Worm (Caenorhabditis elegans) whole organism, L4 larva: Measurements from ENCODE around the gene metl-9.

Experiments
- D1046.2 ChIP-seq: fragments of 200-800 bp; sonication (Bioruptor generic); IDR thresholded peaks from 2 replicates; pipeline ENCODE4 v1.3.6; 2022; ENCODE audit warnings: missing genetic modification characterization, missing compliant biosample characterization
- F44E2.7 ChIP-seq: fragments of 200-800 bp; sonication (Bioruptor generic); IDR thresholded peaks from 2 replicates; pipeline ENCODE4 v2.1.2; 2022; ENCODE audit warnings: missing genetic modification characterization, missing compliant biosample characterization
- F49E8.2 ChIP-seq: sonication (generic microtip); optimal IDR thresholded peaks from 2 replicates; lab custom pipeline; 2016; ENCODE audit warnings: missing compliant biosample characterization, mild to moderate bottlenecking, missing genetic modification characterization, borderline replicate concordance
- R02D3.7 ChIP-seq: fragments of 150-350 bp; sonication (generic microtip); optimal IDR thresholded peaks from 3 replicates; lab custom pipeline; 2014; ENCODE audit warnings: missing biosample characterization, missing genetic modification characterization
- T20F7.1 ChIP-seq: fragments of 200-800 bp; sonication (Bioruptor generic); optimal IDR thresholded peaks from 2 replicates; lab custom pipeline; 2018; ENCODE audit warnings: mild to moderate bottlenecking, missing genetic modification characterization, missing compliant biosample characterization
- T26A8.4 ChIP-seq: fragments of 200-800 bp; sonication (Bioruptor generic); IDR thresholded peaks from 2 replicates; pipeline ENCODE4 v1.3.6; 2022; ENCODE audit warnings: missing genetic modification characterization, missing compliant biosample characterization
- ZK337.2 ChIP-seq: fragments of 200-800 bp; sonication (Bioruptor generic); IDR thresholded peaks from 2 replicates; pipeline ENCODE4 v1.3.6; 2022; ENCODE audit warnings: missing genetic modification reagents, missing genetic modification characterization, missing compliant biosample characterization
- ZK546.5 ChIP-seq, 2 experiments: sonication (generic microtip); optimal IDR thresholded peaks; 2 replicates each; lab custom pipeline; 2017; ENCODE audit warnings: missing biosample characterization in 2 of 2, missing genetic modification characterization in 2 of 2
- aly-2 ChIP-seq: sonication (generic microtip); optimal IDR thresholded peaks from 2 replicates; lab custom pipeline; 2018; ENCODE audit warnings: missing biosample characterization, missing genetic modification characterization
- ama-1 ChIP-seq: fragments of 150-350 bp; optimal IDR thresholded peaks from 2 replicates; lab custom pipeline; 2014; ENCODE audit warnings: inconsistent platforms, mixed read lengths
- ceh-20 ChIP-seq: fragments of 200-800 bp; sonication (Bioruptor generic); IDR thresholded peaks from 2 replicates; pipeline ENCODE4 v1.3.6; 2022; ENCODE audit warnings: missing genetic modification reagents, missing genetic modification characterization, missing compliant biosample characterization
- ceh-28 ChIP-seq: fragments of 150-350 bp; optimal IDR thresholded peaks from 2 replicates; lab custom pipeline; 2014; ENCODE audit warnings: missing biosample characterization, missing genetic modification reagents, missing genetic modification characterization
- ceh-32 ChIP-seq: sonication (generic microtip); optimal IDR thresholded peaks from 2 replicates; lab custom pipeline; 2016; ENCODE audit warnings: mild to moderate bottlenecking, missing genetic modification characterization, missing compliant biosample characterization; ENCODE audit not compliant: poor library complexity
- ceh-44 ChIP-seq: fragments of 200-800 bp; sonication (Bioruptor generic); IDR thresholded peaks from 2 replicates; pipeline ENCODE4 v1.3.6; 2022; ENCODE audit warnings: missing genetic modification reagents, missing genetic modification characterization, missing compliant biosample characterization
- ces-1 ChIP-seq: fragments of 150-350 bp; sonication (generic microtip); optimal IDR thresholded peaks from 4 replicates; lab custom pipeline; 2014; ENCODE audit warnings: missing biosample characterization, missing genetic modification reagents, missing genetic modification characterization
- daf-12 ChIP-seq: fragments of 150-350 bp; optimal IDR thresholded peaks from 2 replicates; lab custom pipeline; 2014; ENCODE audit warnings: missing biosample characterization, missing genetic modification reagents, missing genetic modification characterization
- daf-19 ChIP-seq: fragments of 200-800 bp; sonication (Bioruptor generic); conservative IDR thresholded peaks from 2 replicates; pipeline ENCODE4 v1.3.6; 2022; ENCODE audit warnings: missing genetic modification characterization, missing compliant biosample characterization
- dmd-8 ChIP-seq: fragments of 200-800 bp; sonication (Bioruptor generic); IDR thresholded peaks from 2 replicates; pipeline ENCODE4 v1.3.6; 2022; ENCODE audit warnings: missing genetic modification characterization, missing compliant biosample characterization
- dpl-1 ChIP-seq: fragments of 150-350 bp; optimal IDR thresholded peaks from 2 replicates; lab custom pipeline; 2014; ENCODE audit warnings: missing biosample characterization, missing genetic modification reagents, missing genetic modification characterization
- duxl-1 ChIP-seq: sonication (generic microtip); optimal IDR thresholded peaks from 2 replicates; lab custom pipeline; 2016; ENCODE audit warnings: mild to moderate bottlenecking, missing genetic modification characterization, moderate library complexity, missing compliant biosample characterization; ENCODE audit not compliant: poor library complexity
- dve-1 ChIP-seq: sonication (generic microtip); optimal IDR thresholded peaks from 2 replicates; lab custom pipeline; 2017; ENCODE audit warnings: antibody characterized with exemption, mild to moderate bottlenecking, missing genetic modification characterization, missing compliant biosample characterization; ENCODE audit not compliant: insufficient read depth
- egl-43 ChIP-seq: fragments of 200-800 bp; sonication (Bioruptor generic); IDR thresholded peaks from 2 replicates; pipeline ENCODE4 v1.3.6; 2022; ENCODE audit warnings: missing genetic modification reagents, missing genetic modification characterization, missing compliant biosample characterization
- fkh-10 ChIP-seq: fragments of 150-350 bp; optimal IDR thresholded peaks from 2 replicates; lab custom pipeline; 2014; ENCODE audit warnings: missing biosample characterization, missing genetic modification reagents, missing genetic modification characterization
- gei-8 ChIP-seq: fragments of 200-800 bp; sonication (Bioruptor generic); optimal IDR thresholded peaks from 2 replicates; lab custom pipeline; 2018; ENCODE audit warnings: mild to moderate bottlenecking, missing genetic modification characterization, missing compliant biosample characterization
- hif-1 ChIP-seq, 2 experiments: sonication (generic microtip); optimal IDR thresholded peaks; 2 replicates each; lab custom pipeline; 2016 to 2017; ENCODE audit warnings: missing compliant biosample characterization in 2 of 2, missing genetic modification characterization in 2 of 2, missing genetic modification reagents in 2 of 2, missing genotype in 2 of 2, mild to moderate bottlenecking in 1 of 2
- hlh-11 ChIP-seq: fragments of 200-800 bp; sonication (Bioruptor generic); optimal IDR thresholded peaks from 2 replicates; lab custom pipeline; 2018; ENCODE audit warnings: mild to moderate bottlenecking, missing genetic modification characterization, missing compliant biosample characterization
- hlh-30 ChIP-seq: sonication (generic microtip); optimal IDR thresholded peaks from 2 replicates; lab custom pipeline; 2017; ENCODE audit warnings: antibody characterized with exemption, mild to moderate bottlenecking, missing genetic modification characterization, missing compliant biosample characterization; ENCODE audit not compliant: insufficient read depth
- jun-1 ChIP-seq: fragments of 150-350 bp; optimal IDR thresholded peaks from 2 replicates; lab custom pipeline; 2014; ENCODE audit warnings: missing biosample characterization, missing genetic modification reagents, missing genetic modification characterization
- lim-7 ChIP-seq: fragments of 200-800 bp; sonication (Bioruptor generic); IDR thresholded peaks from 2 replicates; pipeline ENCODE4 v1.3.6; 2022; ENCODE audit warnings: missing genetic modification characterization, missing compliant biosample characterization
- lin-1 ChIP-seq: fragments of 200-800 bp; sonication (Bioruptor generic); IDR thresholded peaks from 2 replicates; pipeline ENCODE4 v1.3.6; 2022; ENCODE audit warnings: missing genetic modification reagents, missing genetic modification characterization, missing compliant biosample characterization
- lin-13 ChIP-seq: fragments of 150-350 bp; optimal IDR thresholded peaks from 2 replicates; lab custom pipeline; 2014; ENCODE audit warnings: missing biosample characterization, missing genetic modification reagents, missing genetic modification characterization
- lin-38 ChIP-seq: fragments of 200-800 bp; sonication (Bioruptor generic); IDR thresholded peaks from 2 replicates; pipeline ENCODE4 v1.3.6; 2022; ENCODE audit warnings: missing genetic modification reagents, missing genetic modification characterization, missing compliant biosample characterization
- lsy-2 ChIP-seq, 2 experiments: fragments of 150-350 bp in 1 of 2; sonication (generic microtip) in 1 of 2; optimal IDR thresholded peaks; 2 replicates each; lab custom pipeline; 2014 to 2017; ENCODE audit warnings: missing biosample characterization in 2 of 2, missing genetic modification characterization in 2 of 2
- mxl-2 ChIP-seq: fragments of 200-800 bp; sonication (Bioruptor generic); conservative IDR thresholded peaks from 2 replicates; pipeline ENCODE4 v1.3.6; 2022; ENCODE audit warnings: missing genetic modification reagents, missing genetic modification characterization, missing compliant biosample characterization
- mxl-3 ChIP-seq: fragments of 200-800 bp; sonication (Bioruptor generic); optimal IDR thresholded peaks from 2 replicates; lab custom pipeline; 2018; ENCODE audit warnings: mild to moderate bottlenecking, missing genetic modification characterization, missing compliant biosample characterization
- nhr-11 ChIP-seq: fragments of 150-350 bp; optimal IDR thresholded peaks from 2 replicates; lab custom pipeline; 2014; ENCODE audit warnings: missing biosample characterization, missing genetic modification characterization
- nhr-6 ChIP-seq: fragments of 150-350 bp; optimal IDR thresholded peaks from 2 replicates; lab custom pipeline; 2014; ENCODE audit warnings: missing biosample characterization, missing genetic modification characterization
- nhr-76 ChIP-seq: fragments of 150-350 bp; optimal IDR thresholded peaks from 2 replicates; lab custom pipeline; 2014; ENCODE audit warnings: missing biosample characterization, missing genetic modification characterization
- pqm-1 ChIP-seq: sonication (generic microtip); optimal IDR thresholded peaks from 2 replicates; lab custom pipeline; 2017; ENCODE audit warnings: missing biosample characterization, missing genetic modification characterization
- snpc-4 ChIP-seq: fragments of 150-350 bp; optimal IDR thresholded peaks from 2 replicates; lab custom pipeline; 2014; ENCODE audit warnings: missing biosample characterization, missing genetic modification characterization
- spr-1 ChIP-seq: sonication (generic microtip); optimal IDR thresholded peaks from 2 replicates; lab custom pipeline; 2016; ENCODE audit warnings: mild to moderate bottlenecking, missing genetic modification characterization, missing compliant biosample characterization
- spr-3 ChIP-seq: fragments of 200-800 bp; sonication (Bioruptor generic); optimal IDR thresholded peaks from 2 replicates; lab custom pipeline; 2018; ENCODE audit warnings: mild to moderate bottlenecking, missing genetic modification characterization, missing compliant biosample characterization
- unc-130 ChIP-seq: sonication (generic microtip); optimal IDR thresholded peaks from 2 replicates; lab custom pipeline; 2016; ENCODE audit warnings: missing genetic modification reagents, missing genetic modification characterization, missing compliant biosample characterization
- unc-62 ChIP-seq, 3 experiments: fragments of 150-350 bp in 1 of 3; sonication (generic microtip); optimal IDR thresholded peaks in 2 of 3; peaks in 1 of 3; 1 replicate in 1 of 3; 2 replicates in 2 of 3; lab custom pipeline; 2014 to 2017; ENCODE audit warnings: missing biosample characterization in 3 of 3, missing genetic modification characterization in 3 of 3, missing genetic modification reagents in 3 of 3, missing genotype in 1 of 3
- zfp-2 ChIP-seq: sonication (generic microtip); optimal IDR thresholded peaks from 2 replicates; lab custom pipeline; 2016; ENCODE audit warnings: mild to moderate bottlenecking, missing genetic modification characterization, missing compliant biosample characterization
- zfp-3 ChIP-seq: fragments of 200-800 bp; sonication (Bioruptor generic); conservative IDR thresholded peaks from 2 replicates; pipeline ENCODE4 v1.3.6; 2022; ENCODE audit warnings: missing genetic modification reagents, missing genetic modification characterization, missing compliant biosample characterization
- zip-2 ChIP-seq: fragments of 150-350 bp; optimal IDR thresholded peaks from 2 replicates; lab custom pipeline; 2014; ENCODE audit warnings: missing biosample characterization, missing genetic modification characterization
- ztf-7 ChIP-seq: fragments of 150-350 bp; optimal IDR thresholded peaks from 2 replicates; lab custom pipeline; 2014; ENCODE audit warnings: missing biosample characterization, missing genetic modification characterization

The metl-9 gene

ce11 chrX:5171085-5171484 lies 7.9 kb downstream of the metl-9 start, which contains the start of gene T03G11.10:
TSS of gene T03G11.10 (minus strand) at chrX:5171185.
- TF ChIP-seq dve-1 (tag; lab: Kevin White, UChicago), result no peak
- no peak for TF ChIP-seq nhr-76 (tag; lab: Kevin White, UChicago)
- no peak for TF ChIP-seq F44E2.7
- no peak for TF ChIP-seq mxl-2 (GFP tag; lab: Robert Waterston, UW)
- no peak for TF ChIP-seq ceh-20
- no peak for TF ChIP-seq egl-43
- TF ChIP-seq ceh-32 (tag; lab: Kevin White, UChicago), result no peak
- no peak for TF ChIP-seq T20F7.1 (GFP tag; lab: Kevin White, UChicago)
- no peak for TF ChIP-seq ZK546.5 (tag; optimal IDR thresholded peaks at IDR 0.05; lab: Kevin White, UChicago)
- TF ChIP-seq dpl-1, result no peak
- no peak for TF ChIP-seq spr-3 (GFP tag; lab: Kevin White, UChicago)
- no peak for TF ChIP-seq hlh-30 (tag; lab: Kevin White, UChicago)
- TF ChIP-seq ceh-44 (GFP tag; lab: Robert Waterston, UW), result no peak
- no peak for TF ChIP-seq daf-19 (GFP tag; lab: Robert Waterston, UW)
- no peak for TF ChIP-seq D1046.2 (GFP tag; lab: Robert Waterston, UW)
- TF ChIP-seq ztf-7 (tag; lab: Kevin White, UChicago), result no peak
- no peak for TF ChIP-seq nhr-6 (tag; lab: Kevin White, UChicago)
- no peak for TF ChIP-seq hif-1 (tag; optimal IDR thresholded peaks at IDR 0.05; lab: Kevin White, UChicago)

ce11 chrX:5168770-5169169 lies 10.2 kb downstream of the metl-9 start:
- TF ChIP-seq unc-62 (GFP tag; optimal IDR thresholded peaks at IDR 0.05 in 1 of 2; lab: Kevin White, UChicago), result peak in 1 of 2 experiments; percentile 77
- TF ChIP-seq unc-62 (tag; optimal IDR thresholded peaks at IDR 0.05; lab: Kevin White, UChicago), result no peak
- no peak for TF ChIP-seq zfp-3 (GFP tag; lab: Robert Waterston, UW)

ce11 chrX:5165037-5165436 lies 13.9 kb downstream of the metl-9 start, which contains the start of gene mans-3:
TSS of gene mans-3 (plus strand) at chrX:5165395.
- TF ChIP-seq snpc-4 (tag; lab: Kevin White, UChicago), result no peak
- TF ChIP-seq jun-1 (tag; lab: Kevin White, UChicago), result peak; percentile 42
- no peak for TF ChIP-seq unc-130 (GFP tag; lab: Kevin White, UChicago)
- TF ChIP-seq daf-12 (tag; lab: Kevin White, UChicago), result no peak
- peak; percentile 84 for TF ChIP-seq duxl-1
- TF ChIP-seq aly-2 (tag; lab: Kevin White, UChicago), result no peak
- TF ChIP-seq R02D3.7 (tag; lab: Kevin White, UChicago), result no peak
- TF ChIP-seq pqm-1 (tag; lab: Kevin White, UChicago), result peak; percentile 37
- peak; percentile 100 for TF ChIP-seq mxl-3 (GFP tag; lab: Kevin White, UChicago)
- no peak for TF ChIP-seq ces-1 (GFP tag; lab: Kevin White, UChicago)
- TF ChIP-seq ZK337.2 (GFP tag; lab: Robert Waterston, UW), result no peak
- TF ChIP-seq zip-2, result peak; percentile 73
- peak; percentile 17 for TF ChIP-seq zfp-2 (tag; lab: Kevin White, UChicago)
- TF ChIP-seq ceh-28 (tag; lab: Kevin White, UChicago), result no peak
- TF ChIP-seq F49E8.2, result no peak
- peak; percentile 15 for TF ChIP-seq gei-8 (GFP tag; lab: Kevin White, UChicago)
- TF ChIP-seq ceh-44 (GFP tag; lab: Robert Waterston, UW), result no peak
- no peak for TF ChIP-seq lin-38 (GFP tag; lab: Robert Waterston, UW)
- no peak for TF ChIP-seq ama-1 (lab: Kevin White, UChicago)
- TF ChIP-seq hlh-11 (tag; lab: Kevin White, UChicago), result peak; percentile 98
- TF ChIP-seq lim-7 (GFP tag; lab: Robert Waterston, UW), result no peak
- peak; percentile 84 for TF ChIP-seq T20F7.1 (GFP tag; lab: Kevin White, UChicago)
- peak; percentile 90 for TF ChIP-seq fkh-10 (GFP tag; lab: Kevin White, UChicago)
- TF ChIP-seq T26A8.4 (GFP tag; lab: Robert Waterston, UW), result no peak
- TF ChIP-seq dpl-1, result peak; percentile 79
- peak; percentile 81 for TF ChIP-seq lin-1 (GFP tag; lab: Robert Waterston, UW)
- TF ChIP-seq lin-13 (GFP tag; lab: Kevin White, UChicago), result peak; percentile 80
- TF ChIP-seq lsy-2 (tag; optimal IDR thresholded peaks at IDR 0.05; lab: Kevin White, UChicago), result peak; percentile 49 to 94
- peak; percentile 90 for TF ChIP-seq nhr-11
- peak; percentile 88 for TF ChIP-seq spr-1 (tag; lab: Kevin White, UChicago)
- TF ChIP-seq dmd-8, result no peak
- peak; percentile 39 to 82 for TF ChIP-seq hif-1 (tag; optimal IDR thresholded peaks at IDR 0.05; lab: Kevin White, UChicago)
